Fruit fly (Drosophila melanogaster): ENCODE measurements around the gene CG6299.

DNA sequence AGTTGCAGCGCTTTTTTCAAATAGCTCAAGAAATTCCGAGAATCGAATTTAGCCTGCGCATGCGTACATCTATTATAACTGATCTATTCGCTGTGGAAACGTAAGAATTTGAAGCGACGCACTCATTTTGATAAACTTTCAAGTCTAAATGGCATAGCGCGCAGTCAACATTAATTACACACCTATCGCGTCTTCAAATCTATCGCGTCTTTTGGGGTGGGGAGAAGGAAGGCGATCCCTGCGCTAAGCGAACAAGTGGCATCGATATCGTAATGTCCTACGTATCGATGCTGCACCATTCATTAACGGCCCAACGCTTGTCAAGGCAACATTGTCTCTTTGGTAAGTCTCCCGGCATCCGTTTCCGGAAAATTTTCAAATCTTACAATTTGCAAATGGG, 13.3 kb downstream of the CG6299 start, which contains the start of gene CG6324:
- TF ChIP-seq h (optimal IDR thresholded peaks at IDR 0.05): no peak
- TF ChIP-seq ttk (optimal IDR thresholded peaks at IDR 0.05): no peak
- TF ChIP-seq Sin3A (optimal IDR thresholded peaks at IDR 0.05): no peak

All from Kc167 (cell line).